Fruit fly (Drosophila melanogaster) whole organism, prepupa: ENCODE measurements around the gene CG13398.
A peak's percentile ranks its signal among the peaks of the same experiment; 100 is the strongest.

Experiments used
- CG11294 ChIP-seq: fragments of 200-800 bp; sonication (Bioruptor generic); IDR thresholded peaks from 2 replicates; pipeline ENCODE4 v1.3.6; 2022; ENCODE audit warnings: missing biosample characterization, missing genetic modification characterization
- CG1621 ChIP-seq: fragments of 200-800 bp; sonication (Bioruptor generic); optimal IDR thresholded peaks from 3 replicates; lab custom pipeline; 2018; ENCODE audit warnings: missing biosample characterization, mild to moderate bottlenecking, missing genetic modification characterization
- CG16779 ChIP-seq: fragments of 200-800 bp; sonication (Bioruptor generic); optimal IDR thresholded peaks from 3 replicates; lab custom pipeline; 2017; ENCODE audit warnings: missing biosample characterization, mild to moderate bottlenecking, missing genetic modification characterization
- CG32006 ChIP-seq: fragments of 200-800 bp; sonication (Bioruptor generic); optimal IDR thresholded peaks from 3 replicates; lab custom pipeline; 2017; ENCODE audit warnings: missing biosample characterization, mild to moderate bottlenecking, missing genetic modification characterization
- CG34406 ChIP-seq: fragments of 200-800 bp; sonication (Bioruptor generic); optimal IDR thresholded peaks from 3 replicates; lab custom pipeline; 2016; ENCODE audit warnings: missing biosample characterization, missing genetic modification characterization
- CG6163 ChIP-seq: fragments of 200-800 bp; sonication (Bioruptor generic); IDR thresholded peaks from 3 replicates; pipeline ENCODE4 v1.3.6; 2022; ENCODE audit warnings: missing biosample characterization, missing genetic modification characterization
- CG6792 ChIP-seq: fragments of 200-800 bp; sonication (Bioruptor generic); optimal IDR thresholded peaks from 3 replicates; lab custom pipeline; 2016; ENCODE audit warnings: missing biosample characterization, missing genetic modification characterization
- CG6808 ChIP-seq: fragments of 200-800 bp; sonication (Bioruptor generic); optimal IDR thresholded peaks from 3 replicates; lab custom pipeline; 2017; ENCODE audit warnings: missing biosample characterization, missing genetic modification characterization, mild to moderate bottlenecking, moderate library complexity, missing genetic modification reagents
- CG6854 ChIP-seq: fragments of 200-800 bp; sonication (Bioruptor generic); optimal IDR thresholded peaks from 2 replicates; lab custom pipeline; 2017; ENCODE audit warnings: missing biosample characterization, mild to moderate bottlenecking, missing genetic modification characterization
- CG7368 ChIP-seq: fragments of 200-800 bp; sonication (Bioruptor generic); optimal IDR thresholded peaks from 3 replicates; lab custom pipeline; 2016; ENCODE audit warnings: missing biosample characterization, missing genetic modification characterization
- CG8319 ChIP-seq: fragments of 200-800 bp; sonication (Bioruptor generic); optimal IDR thresholded peaks from 3 replicates; lab custom pipeline; 2016; ENCODE audit warnings: missing biosample characterization, missing genetic modification characterization
- CG8632 ChIP-seq: fragments of 200-800 bp; sonication (Bioruptor generic); optimal IDR thresholded peaks from 3 replicates; lab custom pipeline; 2016; ENCODE audit warnings: missing biosample characterization, missing genetic modification characterization
- Eip93F ChIP-seq: fragments of 200-800 bp; sonication (Bioruptor generic); optimal IDR thresholded peaks from 2 replicates; lab custom pipeline; 2016; ENCODE audit warnings: missing biosample characterization, mild to moderate bottlenecking, missing genetic modification characterization
- Ets96B ChIP-seq: fragments of 200-800 bp; optimal IDR thresholded peaks from 2 replicates; lab custom pipeline; 2019; ENCODE audit warnings: missing biosample characterization, mild to moderate bottlenecking, missing genetic modification characterization, moderate library complexity
- Gug ChIP-seq: fragments of 200-800 bp; sonication (Bioruptor generic); IDR thresholded peaks from 2 replicates; pipeline ENCODE4 v1.3.6; 2022; ENCODE audit warnings: missing biosample characterization, missing genetic modification characterization
- Lpt ChIP-seq: fragments of 200-800 bp; sonication (Bioruptor generic); optimal IDR thresholded peaks from 3 replicates; lab custom pipeline; 2016; ENCODE audit warnings: missing biosample characterization, missing genetic modification characterization
- Sox102F ChIP-seq: fragments of 200-800 bp; sonication (Bioruptor generic); optimal IDR thresholded peaks from 2 replicates; lab custom pipeline; 2016; ENCODE audit warnings: missing biosample characterization, mild to moderate bottlenecking, missing genetic modification characterization
- Sox14 ChIP-seq: fragments of 200-800 bp; sonication (Bioruptor generic); optimal IDR thresholded peaks from 3 replicates; lab custom pipeline; 2016; ENCODE audit warnings: missing biosample characterization, missing genetic modification characterization
- Sox15 ChIP-seq: fragments of 200-800 bp; sonication (Bioruptor generic); optimal IDR thresholded peaks from 3 replicates; lab custom pipeline; 2016; ENCODE audit warnings: missing biosample characterization, missing genetic modification characterization
- acj6 ChIP-seq: fragments of 200-800 bp; sonication (Bioruptor generic); optimal IDR thresholded peaks from 3 replicates; lab custom pipeline; 2016; ENCODE audit warnings: missing biosample characterization, missing genetic modification characterization
- dac ChIP-seq: fragments of 200-800 bp; sonication (Bioruptor generic); optimal IDR thresholded peaks from 2 replicates; lab custom pipeline; 2017; ENCODE audit warnings: missing biosample characterization, mild to moderate bottlenecking, missing genetic modification characterization
- dsx ChIP-seq: fragments of 200-800 bp; optimal IDR thresholded peaks from 3 replicates; lab custom pipeline; 2019; ENCODE audit warnings: missing biosample characterization, mild to moderate bottlenecking, missing genetic modification characterization, moderate library complexity; ENCODE audit not compliant: poor library complexity, severe bottlenecking
- eg ChIP-seq: fragments of 200-800 bp; sonication (Bioruptor generic); IDR thresholded peaks from 3 replicates; pipeline ENCODE4 v1.3.6; 2022; ENCODE audit warnings: missing biosample characterization, missing genetic modification characterization
- esn ChIP-seq: fragments of 200-800 bp; sonication (Bioruptor generic); optimal IDR thresholded peaks from 2 replicates; lab custom pipeline; 2016; ENCODE audit warnings: missing biosample characterization, mild to moderate bottlenecking, missing genetic modification characterization, moderate library complexity
- fd59A ChIP-seq: fragments of 200-800 bp; sonication (Bioruptor generic); optimal IDR thresholded peaks from 2 replicates; lab custom pipeline; 2017; ENCODE audit warnings: missing biosample characterization, mild to moderate bottlenecking, missing genetic modification characterization, missing genetic modification reagents
- fkh ChIP-seq: fragments of 200-800 bp; sonication (Bioruptor generic); optimal IDR thresholded peaks from 3 replicates; lab custom pipeline; 2017; ENCODE audit warnings: missing biosample characterization, mild to moderate bottlenecking, missing genetic modification characterization, moderate library complexity
- net ChIP-seq: fragments of 200-800 bp; sonication (Bioruptor generic); optimal IDR thresholded peaks from 3 replicates; lab custom pipeline; 2016; ENCODE audit warnings: missing biosample characterization, missing genetic modification characterization
- pdm3 ChIP-seq: fragments of 200-800 bp; sonication (Bioruptor generic); optimal IDR thresholded peaks from 3 replicates; lab custom pipeline; 2016; ENCODE audit warnings: missing biosample characterization, missing genetic modification characterization
- salr ChIP-seq, 2 experiments: fragments of 200-800 bp; sonication (Bioruptor generic); optimal IDR thresholded peaks; 3 replicates each; lab custom pipeline; 2016 to 2018; ENCODE audit warnings: missing biosample characterization in 2 of 2, missing genetic modification characterization in 2 of 2, mild to moderate bottlenecking in 1 of 2
- topi ChIP-seq: fragments of 200-800 bp; sonication (Bioruptor generic); optimal IDR thresholded peaks from 3 replicates; lab custom pipeline; 2016; ENCODE audit warnings: missing biosample characterization, missing genetic modification characterization
- vri ChIP-seq: fragments of 200-800 bp; sonication (Bioruptor generic); optimal IDR thresholded peaks from 3 replicates; lab custom pipeline; 2016; ENCODE audit warnings: missing biosample characterization, mild to moderate bottlenecking, missing genetic modification characterization

Gene CG13398

DNA sequence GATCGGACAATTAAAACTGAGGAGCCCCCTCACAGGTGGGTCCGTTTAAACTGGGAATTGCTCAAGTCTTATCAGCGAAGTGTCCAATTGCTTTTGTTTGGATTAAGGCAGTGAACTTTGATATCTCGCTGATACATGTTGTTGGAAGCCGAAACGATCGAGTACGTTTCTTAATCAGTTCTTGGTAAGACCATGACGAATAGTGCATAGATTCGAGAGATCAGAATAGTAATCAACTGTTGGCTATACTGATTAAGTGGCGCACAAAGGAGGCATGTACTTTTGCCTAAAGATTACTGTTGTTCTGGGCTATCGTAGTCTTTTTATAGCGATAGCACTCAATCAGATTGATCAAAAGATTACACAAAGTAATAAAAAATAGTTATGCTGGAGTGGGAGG lies 36.4 kb upstream of the CG13398 start:
- no peak for TF ChIP-seq net
- peak; percentile 52 for TF ChIP-seq Eip93F (GFP tag; lab: Kevin White, UChicago)

- TF ChIP-seq CG8319 (GFP tag; lab: Kevin White, UChicago) (no peak), CG6808 (GFP tag; lab: Kevin White, UChicago) (no peak), acj6 (no peak), esn (GFP tag; lab: Kevin White, UChicago) (no peak)
Observed at dm6 chr2L:8449358-8449757, 34.3 kb upstream of the CG13398 start, which contains the start of gene Aasdh. Gene Aasdh (minus strand): TSS chr2L:8449576.

- TF ChIP-seq fd59A (GFP tag; lab: Kevin White, UChicago) (no peak), eg (GFP tag; lab: Robert Waterston, UW) (no peak), esn (GFP tag; lab: Kevin White, UChicago) (no peak), acj6 (no peak), dsx (GFP tag; lab: Kevin White, UChicago) (no peak), Ets96B (tag; lab: Kevin White, UChicago) (no peak), Sox14 (GFP tag; lab: Kevin White, UChicago) (no peak), CG8632 (GFP tag; lab: Kevin White, UChicago) (no peak)
Observed at dm6 chr2L:8442147-8442546, 27.1 kb upstream of the CG13398 start, which contains the start of gene CG31897. Gene CG31897 (plus strand): TSS chr2L:8442447.

DNA sequence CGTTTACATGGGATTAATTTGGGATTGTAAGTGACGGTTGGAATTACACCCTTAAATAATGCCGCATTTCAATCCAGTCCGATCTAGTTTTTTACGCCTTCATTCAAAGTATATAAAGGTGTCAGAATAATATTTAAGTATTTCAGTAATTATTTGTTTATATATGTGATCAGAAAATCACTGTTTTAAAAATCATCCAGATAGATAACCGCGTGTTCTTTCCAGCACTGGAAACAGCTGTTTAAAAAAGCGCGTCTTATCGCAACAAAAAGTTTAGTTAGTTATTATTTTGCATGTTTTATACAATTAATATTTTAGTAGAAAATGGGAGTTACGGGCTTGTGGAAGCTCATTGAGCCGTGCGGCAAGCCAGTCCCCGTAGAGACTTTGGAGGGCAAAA lies 23.0 kb upstream of the CG13398 start, which contains the start of gene mus201:
TSS of gene mus201 (plus strand) at position 118 of the 400 bp plus-strand sequence.
- TF ChIP-seq vri: no peak
- TF ChIP-seq salr (GFP tag; optimal IDR thresholded peaks at IDR 0.05; lab: Kevin White, UChicago): no peak
- no peak for TF ChIP-seq Sox102F (GFP tag; lab: Kevin White, UChicago)
- no peak for TF ChIP-seq Eip93F (GFP tag; lab: Kevin White, UChicago)
- TF ChIP-seq acj6: no peak
- no peak for TF ChIP-seq Sox15 (GFP tag; lab: Kevin White, UChicago)
- no peak for TF ChIP-seq CG6163 (GFP tag; lab: Robert Waterston, UW)
- no peak for TF ChIP-seq esn (GFP tag; lab: Kevin White, UChicago)
- no peak for TF ChIP-seq CG6792 (GFP tag; lab: Kevin White, UChicago)
- TF ChIP-seq CG16779 (tag; lab: Kevin White, UChicago): no peak
- no peak for TF ChIP-seq Lpt (GFP tag; lab: Kevin White, UChicago)
- TF ChIP-seq dsx (GFP tag; lab: Kevin White, UChicago): no peak
- TF ChIP-seq CG7368 (GFP tag; lab: Kevin White, UChicago): no peak
- no peak for TF ChIP-seq CG6808 (GFP tag; lab: Kevin White, UChicago)
- TF ChIP-seq topi: no peak

DNA sequence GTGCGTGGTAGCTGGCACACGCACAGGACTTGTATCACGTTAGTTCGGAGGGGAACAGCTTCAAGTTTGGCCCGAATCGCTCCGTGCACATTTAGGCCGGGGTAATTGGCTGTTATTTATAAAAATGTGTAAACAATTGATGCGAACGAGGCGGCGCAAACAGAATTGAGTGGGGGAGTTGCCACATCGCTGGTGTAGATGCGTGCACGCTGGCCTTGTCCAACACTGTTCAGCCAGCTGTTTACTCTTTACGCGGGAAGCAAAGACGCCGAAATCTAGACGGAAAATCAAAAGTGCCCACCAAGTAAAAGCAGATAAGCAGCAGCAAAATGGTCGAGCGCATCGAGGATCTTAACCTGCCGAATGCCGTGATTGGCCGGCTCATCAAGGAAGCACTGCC lies 22.1 kb upstream of the CG13398 start, which contains the start of the genes D12 and Chrac-14:
TSS of gene D12 (minus strand) at position 190 of the 400 bp plus-strand sequence.
TSS of gene Chrac-14 (plus strand) at position 230 of the 400 bp plus-strand sequence.
- TF ChIP-seq Gug (GFP tag; lab: Robert Waterston, UW) (no peak), esn (GFP tag; lab: Kevin White, UChicago) (peak; percentile 25), fkh (GFP tag; lab: Kevin White, UChicago) (peak; percentile 88), CG6163 (GFP tag; lab: Robert Waterston, UW) (0 out of 3 replicates have a peak, but pooled peaks have one; percentile 27)
- TF ChIP-seq, all 60 proteins: peak for 3

DNA sequence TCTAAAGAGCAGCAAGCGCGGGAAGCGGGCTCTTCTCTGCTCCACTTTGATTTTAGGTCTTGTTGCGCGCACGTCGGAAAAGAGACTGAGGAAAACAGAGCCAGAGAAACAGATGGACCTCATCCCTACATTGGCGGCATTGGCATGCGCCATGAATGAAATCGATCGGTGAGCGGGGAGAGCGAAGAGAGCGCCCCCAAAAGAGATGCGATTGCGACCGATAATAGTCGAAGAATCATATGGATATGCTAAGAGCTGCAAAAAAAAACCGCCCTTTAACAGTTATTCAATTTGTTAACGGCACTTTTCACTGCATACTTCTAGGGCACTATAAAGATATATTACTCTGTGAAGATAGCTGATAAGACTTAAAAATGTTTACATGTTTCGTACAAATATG lies 18.5 kb upstream of the CG13398 start, which contains the start of gene grk:
TSS of gene grk (minus strand) at position 87 of the 400 bp plus-strand sequence.
- TF ChIP-seq dac (GFP tag; lab: Kevin White, UChicago) (no peak), pdm3 (GFP tag; lab: Kevin White, UChicago) (no peak), CG34406 (GFP tag; lab: Kevin White, UChicago) (no peak), CG6854 (no peak), CG11294 (GFP tag; lab: Robert Waterston, UW) (no peak), CG1621 (no peak), CG32006 (GFP tag; lab: Kevin White, UChicago) (no peak)
- TF ChIP-seq, all 60 proteins: peak for 0
